Worm (Caenorhabditis elegans) whole organism, L1 larva: Measurements from ENCODE around the gene F23H12.10.

Experiments used
- aly-2 ChIP-seq: fragments of 150-350 bp; optimal IDR thresholded peaks from 2 replicates; lab custom pipeline; 2014; ENCODE audit warnings: missing biosample characterization, missing genetic modification characterization
- ceh-82 ChIP-seq, 3 experiments: fragments of 150-350 bp in 1 of 3; sonication (generic microtip) in 2 of 3; optimal IDR thresholded peaks; 2 replicates each; lab custom pipeline; 2014 to 2017; ENCODE audit warnings: missing biosample characterization in 3 of 3, missing genetic modification characterization in 3 of 3
- jun-1 ChIP-seq: fragments of 150-350 bp; optimal IDR thresholded peaks from 2 replicates; lab custom pipeline; 2014; ENCODE audit warnings: missing biosample characterization, missing genetic modification reagents, missing genetic modification characterization
- mep-1 ChIP-seq: fragments of 150-350 bp; optimal IDR thresholded peaks from 2 replicates; lab custom pipeline; 2014; ENCODE audit warnings: missing biosample characterization, missing genetic modification characterization
- nhr-77 ChIP-seq: fragments of 150-350 bp; optimal IDR thresholded peaks from 2 replicates; lab custom pipeline; 2014; ENCODE audit warnings: missing biosample characterization, missing genetic modification characterization
- rnt-1 ChIP-seq: sonication (generic microtip); optimal IDR thresholded peaks from 2 replicates; lab custom pipeline; 2016; ENCODE audit warnings: mild to moderate bottlenecking, missing genetic modification characterization, moderate library complexity, missing compliant biosample characterization
- ztf-4 ChIP-seq: fragments of 150-350 bp; optimal IDR thresholded peaks from 2 replicates; lab custom pipeline; 2014; ENCODE audit warnings: missing biosample characterization, missing genetic modification characterization

DNA sequence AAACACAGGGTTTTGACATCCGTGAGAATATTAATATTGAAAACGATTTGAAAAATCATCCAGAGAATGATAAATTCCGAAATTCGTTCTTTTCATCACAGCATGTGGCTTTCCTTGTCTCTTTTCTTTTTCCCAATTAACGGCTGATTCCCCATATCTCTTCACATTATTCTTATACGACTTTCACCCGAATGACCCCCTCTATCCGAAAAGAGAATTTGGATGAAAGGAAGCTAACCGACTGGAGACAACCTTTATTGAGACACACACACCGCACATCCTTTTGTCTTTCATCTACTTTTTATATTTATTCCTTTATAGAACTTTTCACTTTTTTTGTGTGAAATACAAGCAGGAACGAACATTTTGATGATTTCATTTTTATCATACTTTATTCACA lies 16.4 kb downstream of the F23H12.10 start:
- TF ChIP-seq ceh-82 (tag; optimal IDR thresholded peaks at IDR 0.05; lab: Kevin White, UChicago) (no peak), nhr-77 (tag; lab: Kevin White, UChicago) (no peak), aly-2 (tag; lab: Kevin White, UChicago) (no peak), mep-1 (tag; lab: Kevin White, UChicago) (no peak), ztf-4 (tag; lab: Kevin White, UChicago) (no peak), rnt-1 (tag; lab: Kevin White, UChicago) (no peak), jun-1 (no peak)
